Fruit fly (Drosophila melanogaster): ENCODE data around the gene trc.

The trc gene

DNA sequence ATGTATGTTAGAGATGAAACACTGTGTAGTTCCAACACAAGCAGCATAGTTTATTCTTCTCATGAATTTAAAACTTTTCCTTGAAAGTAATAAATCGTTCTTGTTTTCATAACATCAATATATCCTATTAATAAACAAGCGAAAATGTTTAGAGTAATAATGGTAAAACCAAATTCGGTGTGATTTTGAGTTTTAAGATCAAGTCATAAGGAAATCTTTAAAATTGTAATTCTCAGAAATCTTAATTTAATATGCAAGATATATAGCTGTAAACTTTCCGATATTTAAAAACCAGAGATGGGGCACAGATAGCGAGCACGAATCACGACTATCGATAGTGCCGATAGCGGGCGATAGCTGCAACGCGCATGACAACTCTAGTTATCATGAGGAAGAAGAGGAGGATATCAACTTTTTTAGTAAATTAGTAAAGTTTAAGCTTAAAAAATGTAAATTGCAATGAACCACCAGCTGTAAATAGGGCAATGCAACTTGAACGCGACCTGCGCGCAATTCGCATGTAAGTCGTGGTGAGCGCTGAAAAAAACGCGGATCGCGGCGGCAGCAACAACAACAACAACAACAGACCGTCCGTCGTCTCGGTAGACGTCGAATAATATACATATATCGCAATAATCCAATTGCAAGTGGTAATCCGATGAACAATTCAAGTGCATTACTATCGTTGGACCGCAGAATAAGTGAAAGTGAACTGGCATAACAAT is 16.1 kb downstream of the trc start, which contains the start of the genes Fibp and Deaf1 (continued):
- peak; percentile 91 for TF ChIP-seq CG4617 (GFP tag; optimal IDR thresholded peaks at IDR 0.05; ENCODE audit: borderline replicate concordance)
- peak; percentile 60 for TF ChIP-seq Fer2 (tag; optimal IDR thresholded peaks at IDR 0.05)
- peak; percentile 79 for TF ChIP-seq Atf3 (GFP tag; optimal IDR thresholded peaks at IDR 0.05)
- TF ChIP-seq CG10321 (GFP tag; IDR thresholded peaks at IDR 0.05), result no peak
- peak; percentile 98 for TF ChIP-seq chinmo (GFP tag; IDR thresholded peaks at IDR 0.05; ENCODE audit: partially characterized antibody)
- TF ChIP-seq D19B (GFP tag; optimal IDR thresholded peaks at IDR 0.05), result peak; percentile 47
- TF ChIP-seq CG6813 (GFP tag; optimal IDR thresholded peaks at IDR 0.05), result no peak
- peak; percentile 97 for TF ChIP-seq CG17385 (GFP tag; optimal IDR thresholded peaks at IDR 0.05)
- peak; percentile 75 for TF ChIP-seq zen (tag; optimal IDR thresholded peaks at IDR 0.05)
- peak; percentile 56 for TF ChIP-seq CG12744 (GFP tag; optimal IDR thresholded peaks at IDR 0.05)
- TF ChIP-seq disco-r (GFP tag; optimal IDR thresholded peaks at IDR 0.05), result peak; percentile 56
- peak; percentile 20 for TF ChIP-seq eyg (GFP tag; optimal IDR thresholded peaks at IDR 0.05)
- TF ChIP-seq sens-2 (GFP tag; IDR thresholded peaks at IDR 0.05), result no peak
- no peak for TF ChIP-seq so (GFP tag; IDR thresholded peaks at IDR 0.05)
- peak; percentile 96 for TF ChIP-seq CG9932 (GFP tag; IDR thresholded peaks at IDR 0.05)
- peak; percentile 96 for TF ChIP-seq HLH4C (GFP tag; IDR thresholded peaks at IDR 0.05; ENCODE audit: partially characterized antibody)
- TF ChIP-seq h (optimal IDR thresholded peaks at IDR 0.05), result no peak
- peak; percentile 69 for TF ChIP-seq CG2116 (GFP tag; optimal IDR thresholded peaks at IDR 0.05)
- TF ChIP-seq Gsc (GFP tag; IDR thresholded peaks at IDR 0.05), result 0 out of 2 replicates have a peak, but pooled peaks have one; percentile 6
- no peak for TF ChIP-seq peb (GFP tag; IDR thresholded peaks at IDR 0.05)
- TF ChIP-seq vfl (GFP tag; optimal IDR thresholded peaks at IDR 0.05), result peak; percentile 79
- no peak for TF ChIP-seq schlank (tag; optimal IDR thresholded peaks at IDR 0.05)
- TF ChIP-seq NC2β (GFP tag; optimal IDR thresholded peaks at IDR 0.05), result peak; percentile 58
- peak; percentile 87 for TF ChIP-seq slbo (GFP tag; IDR thresholded peaks at IDR 0.05)
- TF ChIP-seq CG7372 (GFP tag; IDR thresholded peaks at IDR 0.05), result peak; percentile 59
- TF ChIP-seq bcd (GFP tag; optimal IDR thresholded peaks at IDR 0.05), result peak; percentile 68
- TF ChIP-seq sd (tag; optimal IDR thresholded peaks at IDR 0.05), result peak; percentile 30
- TF ChIP-seq CG8944 (GFP tag; optimal IDR thresholded peaks at IDR 0.05), result peak; percentile 78
- peak; percentile 72 for TF ChIP-seq CG1233 (GFP tag; optimal IDR thresholded peaks at IDR 0.05)
- peak; percentile 68 for TF ChIP-seq CG10654 (GFP tag; optimal IDR thresholded peaks at IDR 0.05)
- no peak for TF ChIP-seq stc (GFP tag; IDR thresholded peaks at IDR 0.05)
- TF ChIP-seq tna (GFP tag; IDR thresholded peaks at IDR 0.05; ENCODE audit: partially characterized antibody), result peak; percentile 95
- TF ChIP-seq MTF-1 (GFP tag; optimal IDR thresholded peaks at IDR 0.05; ENCODE audit: borderline replicate concordance), result no peak
- TF ChIP-seq sim (GFP tag; IDR thresholded peaks at IDR 0.05), result no peak
- no peak for TF ChIP-seq CG17612 (GFP tag; IDR thresholded peaks at IDR 0.05)
- peak; percentile 70 for TF ChIP-seq NfI (GFP tag; optimal IDR thresholded peaks at IDR 0.05)
- no peak for TF ChIP-seq lov (optimal IDR thresholded peaks at IDR 0.05)
- TF ChIP-seq lov (GFP tag; IDR thresholded peaks at IDR 0.05), result 0 out of 3 replicates have a peak, but pooled peaks have one; percentile 22
- TF ChIP-seq fu2 (GFP tag; optimal IDR thresholded peaks at IDR 0.05), result peak; percentile 88
- TF ChIP-seq sens (GFP tag), result peak; percentile 94
- peak; percentile 82 for TF ChIP-seq Rfx (GFP tag; IDR thresholded peaks at IDR 0.05)
- peak; percentile 79 for TF ChIP-seq CG11504 (tag; optimal IDR thresholded peaks at IDR 0.05)
- TF ChIP-seq CG15479 (GFP tag; optimal IDR thresholded peaks at IDR 0.05), result no peak
- peak; percentile 48; the same call in 1 of the 2 replicates for TF ChIP-seq CG10366 (GFP tag; IDR thresholded peaks at IDR 0.05)
- TF ChIP-seq C15 (GFP tag; IDR thresholded peaks at IDR 0.05), result no peak
- TF ChIP-seq CG5245 (GFP tag; optimal IDR thresholded peaks at IDR 0.05), result peak; percentile 27
- peak; percentile 55; the same call in 1 of the 2 replicates for TF ChIP-seq CG14667 (GFP tag; IDR thresholded peaks at IDR 0.05)
- TF ChIP-seq inv (GFP tag; IDR thresholded peaks at IDR 0.05; ENCODE audit: partially characterized antibody), result peak; percentile 99
- TF ChIP-seq Ravus (GFP tag; IDR thresholded peaks at IDR 0.05), result no peak; the same call in 1 of the 2 replicates
- peak; percentile 84 for TF ChIP-seq CG9609 (GFP tag; optimal IDR thresholded peaks at IDR 0.05)
- TF ChIP-seq usp (GFP tag; optimal IDR thresholded peaks at IDR 0.05), result no peak
